Fruit fly (Drosophila melanogaster) whole organism: ENCODE results near the gene Or71a.

Source experiments
- CG8478 ChIP-seq: fragments of >200 bp; optimal IDR thresholded peaks from 2 replicates; lab custom pipeline; 2018; ENCODE audit warnings: inconsistent platforms
- Dll ChIP-seq: fragments of >200 bp; optimal IDR thresholded peaks from 2 replicates; lab custom pipeline; 2017
- EcR ChIP-seq, 2 experiments: fragments of >200 bp; optimal IDR thresholded peaks; 2 replicates each; lab custom pipeline; 2017; ENCODE audit warnings: missing biosample characterization in 2 of 2, missing genetic modification characterization in 2 of 2, missing genetic modification reagents in 2 of 2
- pan ChIP-seq: fragments of >200 bp; optimal IDR thresholded peaks from 2 replicates; lab custom pipeline; 2017
- psq ChIP-seq: fragments of >200 bp; optimal IDR thresholded peaks from 2 replicates; lab custom pipeline; 2017
- usp ChIP-seq: fragments of >200 bp; optimal IDR thresholded peaks from 2 replicates; lab custom pipeline; 2017; ENCODE audit warnings: missing biosample characterization, missing genetic modification characterization, mixed read lengths

Or71a gene

dm6 chr3L:15105566-15106207, 27.4 kb upstream of the Or71a start, which contains the start of gene CG45071:
Gene CG45071, plus strand, starts transcription at chr3L:15105882.
- no peak for TF ChIP-seq CG8478 (lab: Kevin White, UChicago)
- TF ChIP-seq Dll = peak; percentile 48

dm6 chr3L:15104849-15105555, 26.8 kb upstream of the Or71a start:
- no peak for TF ChIP-seq usp (GFP tag; lab: Kevin White, UChicago)
- no peak for TF ChIP-seq pan (lab: Kevin White, UChicago)
- TF ChIP-seq EcR (GFP tag; optimal IDR thresholded peaks at IDR 0.05; lab: Kevin White, UChicago) = no peak
- TF ChIP-seq CG8478 (lab: Kevin White, UChicago) = no peak
- TF ChIP-seq psq (lab: Kevin White, UChicago) = no peak
- no peak for TF ChIP-seq Dll

dm6 chr3L:15103988-15104848, 26.0 kb upstream of the Or71a start:
- peak; percentile 21 for TF ChIP-seq CG8478 (lab: Kevin White, UChicago)
- TF ChIP-seq psq (lab: Kevin White, UChicago) = no peak
- peak; percentile 65 for TF ChIP-seq Dll

- TF ChIP-seq EcR (GFP tag; optimal IDR thresholded peaks at IDR 0.05; lab: Kevin White, UChicago) (no peak), pan (lab: Kevin White, UChicago) (no peak), Dll (peak; percentile 28), psq (lab: Kevin White, UChicago) (no peak)
Measured at dm6 chr3L:15102669-15103309, 24.5 kb upstream of the Or71a start.

- TF ChIP-seq usp (GFP tag; lab: Kevin White, UChicago) (no peak), CG8478 (lab: Kevin White, UChicago) (no peak), pan (lab: Kevin White, UChicago) (no peak), EcR (GFP tag; optimal IDR thresholded peaks at IDR 0.05; lab: Kevin White, UChicago) (no peak), psq (lab: Kevin White, UChicago) (no peak), Dll (peak; percentile 68)
Measured at dm6 chr3L:15101639-15102413, 23.6 kb upstream of the Or71a start.

dm6 chr3L:15100983-15101382, 22.7 kb upstream of the Or71a start:
- TF ChIP-seq pan (lab: Kevin White, UChicago) (no peak), CG8478 (lab: Kevin White, UChicago) (no peak), psq (lab: Kevin White, UChicago) (no peak)

dm6 chr3L:15099541-15099940, 21.3 kb upstream of the Or71a start:
- TF ChIP-seq Dll (no peak), CG8478 (lab: Kevin White, UChicago) (no peak), EcR (GFP tag; optimal IDR thresholded peaks at IDR 0.05; lab: Kevin White, UChicago) (no peak), psq (lab: Kevin White, UChicago) (no peak), usp (GFP tag; lab: Kevin White, UChicago) (no peak), pan (lab: Kevin White, UChicago) (no peak)

- TF ChIP-seq pan (lab: Kevin White, UChicago) (no peak), usp (GFP tag; lab: Kevin White, UChicago) (no peak), EcR (GFP tag; optimal IDR thresholded peaks at IDR 0.05; lab: Kevin White, UChicago) (no peak), Dll (no peak), psq (lab: Kevin White, UChicago) (no peak), CG8478 (lab: Kevin White, UChicago) (no peak)
Measured at dm6 chr3L:15098659-15099512, 20.6 kb upstream of the Or71a start.

- TF ChIP-seq psq (lab: Kevin White, UChicago) (no peak), usp (GFP tag; lab: Kevin White, UChicago) (no peak), EcR (GFP tag; optimal IDR thresholded peaks at IDR 0.05; lab: Kevin White, UChicago) (no peak), CG8478 (lab: Kevin White, UChicago) (no peak), pan (lab: Kevin White, UChicago) (no peak), Dll (no peak)
Measured at dm6 chr3L:15097878-15098520, 19.8 kb upstream of the Or71a start, which contains the start of gene Ctps. Gene Ctps, plus strand, starts transcription at chr3L:15097914.
